Worm (Caenorhabditis elegans): Measurements from ENCODE around the gene T21E8.6.

T21E8.6 gene

DNA sequence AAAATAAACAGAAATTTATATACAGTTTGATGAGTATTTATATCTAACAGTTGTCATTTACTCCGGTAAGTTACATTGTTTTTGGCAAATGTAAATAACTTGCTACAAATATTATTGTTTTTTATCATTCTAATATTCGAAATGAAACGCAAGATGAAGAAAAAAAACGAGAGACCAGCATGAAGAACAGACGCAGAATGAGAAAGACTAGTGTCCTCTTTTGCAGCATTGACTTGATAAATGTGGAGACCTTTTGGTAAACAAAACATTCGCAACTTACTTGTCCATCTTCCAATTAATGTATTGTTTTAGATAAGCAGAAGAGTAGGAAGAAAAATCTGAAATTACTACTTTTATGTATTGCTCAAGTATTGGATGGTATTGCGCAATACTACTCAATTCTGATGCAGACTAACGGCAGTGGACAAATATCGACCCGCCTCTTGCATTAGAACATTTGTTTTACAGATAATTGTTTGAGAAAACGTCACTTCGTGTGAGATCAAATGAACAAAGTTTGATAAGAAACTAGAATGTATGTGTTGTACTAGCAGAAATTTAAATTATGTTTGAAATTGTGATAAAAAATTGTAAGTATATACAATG, 4.8 kb upstream of the T21E8.6 start, which contains the start of gene pgp-6:
Gene pgp-6 (minus strand): TSS at position 288 of the 606 bp plus-strand sequence.
- TF ChIP-seq elt-2 (tag; optimal IDR thresholded peaks at IDR 0.05) (peak; percentile 70), npax-4 (tag; optimal IDR thresholded peaks at IDR 0.05) (no peak)

DNA sequence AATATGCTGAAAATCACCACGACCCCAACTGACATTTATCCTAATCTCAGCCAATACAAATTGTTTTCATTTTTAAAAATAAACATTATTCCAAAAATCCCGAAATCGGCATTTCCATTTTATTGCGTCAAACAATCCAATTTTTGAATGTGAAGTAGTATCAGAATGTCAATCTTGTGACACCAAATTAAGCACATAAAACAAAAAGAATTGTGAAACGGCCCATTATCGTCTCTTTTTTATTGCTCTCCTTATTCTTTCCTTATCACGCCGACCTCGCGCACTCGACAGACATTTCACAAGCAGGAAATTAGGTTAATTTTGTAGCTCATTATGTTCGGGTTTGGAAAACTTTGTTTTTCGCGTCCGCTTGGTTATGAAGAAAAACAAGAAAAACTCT, 1.6 kb upstream of the T21E8.6 start, which contains the start of gene T21E8.4:
Gene T21E8.4 (plus strand): TSS at position 301 of the 400 bp plus-strand sequence.
- TF ChIP-seq hlh-13 (GFP tag; optimal IDR thresholded peaks at IDR 0.05) (no peak), ceh-31 (tag; optimal IDR thresholded peaks at IDR 0.05) (no peak), unc-3 (GFP tag; conservative IDR thresholded peaks at IDR 0.05) (no peak), unc-3 (tag; optimal IDR thresholded peaks at IDR 0.05) (no peak), ceh-22 (tag; optimal IDR thresholded peaks at IDR 0.05) (no peak), dve-1 (tag; optimal IDR thresholded peaks at IDR 0.05) (no peak), unc-55 (GFP tag; optimal IDR thresholded peaks at IDR 0.05) (no peak), zip-5 (tag; optimal IDR thresholded peaks at IDR 0.05) (no peak), npax-4 (tag; optimal IDR thresholded peaks at IDR 0.05) (no peak), odd-2 (tag; optimal IDR thresholded peaks at IDR 0.05) (no peak), hlh-6 (tag; optimal IDR thresholded peaks at IDR 0.05) (no peak), T23F11.4 (GFP tag; optimal IDR thresholded peaks at IDR 0.05) (no peak), Y22D7AL.16 (tag; optimal IDR thresholded peaks at IDR 0.05) (no peak), nfya-1 (tag; optimal IDR thresholded peaks at IDR 0.05) (no peak)

DNA sequence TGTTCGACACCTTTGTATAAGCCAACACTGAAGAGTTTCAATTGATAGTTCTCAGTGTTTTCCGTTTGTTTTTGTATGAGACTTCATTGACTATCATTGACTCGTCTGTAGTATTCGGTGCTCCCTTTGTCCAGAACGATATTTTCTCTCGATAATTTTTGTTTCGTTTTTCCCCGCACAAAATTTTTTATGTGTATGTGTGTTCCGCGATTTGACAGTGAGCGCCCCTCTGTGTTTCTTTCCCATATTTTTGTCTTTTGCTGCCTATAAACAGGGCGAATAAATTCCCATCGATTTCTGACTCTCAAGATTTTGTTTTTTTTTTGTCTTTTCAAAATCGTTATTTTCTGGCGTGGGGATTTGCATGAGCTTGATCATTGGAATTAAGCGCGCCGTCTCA, 1.1 kb downstream of the T21E8.6 start, which contains the start of gene T21E8.7:
Gene T21E8.7 (plus strand): TSS at position 301 of the 400 bp plus-strand sequence.
- TF ChIP-seq ceh-34 (tag; optimal IDR thresholded peaks at IDR 0.05) = no peak
- TF ChIP-seq lim-6 (tag; optimal IDR thresholded peaks at IDR 0.05) = no peak
- TF ChIP-seq ama-1 (optimal IDR thresholded peaks at IDR 0.05) = no peak
- no peak for TF ChIP-seq rnt-1 (tag; optimal IDR thresholded peaks at IDR 0.05)
- TF ChIP-seq ceh-45 (GFP tag; IDR thresholded peaks at IDR 0.05) = no peak
- no peak for TF ChIP-seq ceh-6 (GFP tag; optimal IDR thresholded peaks at IDR 0.05)
- no peak for TF ChIP-seq lin-11 (tag; optimal IDR thresholded peaks at IDR 0.05)
- no peak for TF ChIP-seq unc-55 (GFP tag; optimal IDR thresholded peaks at IDR 0.05)
- no peak for TF ChIP-seq fkh-6 (tag; optimal IDR thresholded peaks at IDR 0.05)
- no peak for TF ChIP-seq mec-3 (tag; optimal IDR thresholded peaks at IDR 0.05; ENCODE audit: borderline replicate concordance)
- no peak for TF ChIP-seq eyg-1 (tag; optimal IDR thresholded peaks at IDR 0.05)
- TF ChIP-seq sox-2 (GFP tag; IDR thresholded peaks at IDR 0.05) = no peak
- no peak for TF ChIP-seq ceh-2 (tag; optimal IDR thresholded peaks at IDR 0.05)
- TF ChIP-seq unc-86 (tag; optimal IDR thresholded peaks at IDR 0.05) = no peak
- no peak for TF ChIP-seq zip-5 (tag; optimal IDR thresholded peaks at IDR 0.05)

DNA sequence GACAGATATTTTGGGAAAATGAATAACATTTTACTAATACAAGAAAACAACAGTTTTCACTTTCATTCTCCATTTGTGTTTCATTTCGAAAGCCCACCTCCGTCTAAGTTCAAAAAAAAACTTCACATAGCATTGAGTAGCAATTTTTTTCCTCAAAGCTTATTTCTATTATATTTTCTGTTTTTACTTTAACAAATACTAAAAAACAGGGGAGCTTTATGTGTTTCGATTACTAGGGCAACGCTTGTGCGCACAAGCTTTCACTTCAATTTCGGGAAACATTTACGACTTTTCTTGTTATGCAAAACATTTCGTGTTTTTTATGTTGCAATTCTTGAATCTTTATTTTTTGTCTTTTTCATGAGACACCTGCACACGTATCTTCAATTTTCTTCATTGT, 3.8 kb downstream of the T21E8.6 start, which contains the start of gene T21E8.5:
Gene T21E8.5 (plus strand): TSS at position 301 of the 400 bp plus-strand sequence.
- TF ChIP-seq F13H6.1 (tag; optimal IDR thresholded peaks at IDR 0.05) (no peak), ama-1 (optimal IDR thresholded peaks at IDR 0.05) (no peak), ceh-22 (tag; optimal IDR thresholded peaks at IDR 0.05) (no peak), nhr-11 (tag; optimal IDR thresholded peaks at IDR 0.05) (no peak), lim-6 (tag; optimal IDR thresholded peaks at IDR 0.05) (no peak), ceh-9 (tag; optimal IDR thresholded peaks at IDR 0.05) (no peak), sdc-2 (tag; optimal IDR thresholded peaks at IDR 0.05) (no peak), unc-55 (GFP tag; optimal IDR thresholded peaks at IDR 0.05) (no peak), C38D4.7 (GFP tag; optimal IDR thresholded peaks at IDR 0.05) (no peak), ceh-6 (GFP tag; optimal IDR thresholded peaks at IDR 0.05) (no peak), ttx-3 (tag; optimal IDR thresholded peaks at IDR 0.05) (no peak), ets-4 (tag; optimal IDR thresholded peaks at IDR 0.05) (no peak), ceh-24 (tag; optimal IDR thresholded peaks at IDR 0.05) (no peak), pqm-1 (tag; optimal IDR thresholded peaks at IDR 0.05) (no peak), npax-4 (tag; optimal IDR thresholded peaks at IDR 0.05) (no peak), hlh-8 (tag; optimal IDR thresholded peaks at IDR 0.05) (no peak)

All from whole organism, late embryonic.